Worm (Caenorhabditis elegans): ENCODE measurements around the gene Y73C8B.1.

DNA sequence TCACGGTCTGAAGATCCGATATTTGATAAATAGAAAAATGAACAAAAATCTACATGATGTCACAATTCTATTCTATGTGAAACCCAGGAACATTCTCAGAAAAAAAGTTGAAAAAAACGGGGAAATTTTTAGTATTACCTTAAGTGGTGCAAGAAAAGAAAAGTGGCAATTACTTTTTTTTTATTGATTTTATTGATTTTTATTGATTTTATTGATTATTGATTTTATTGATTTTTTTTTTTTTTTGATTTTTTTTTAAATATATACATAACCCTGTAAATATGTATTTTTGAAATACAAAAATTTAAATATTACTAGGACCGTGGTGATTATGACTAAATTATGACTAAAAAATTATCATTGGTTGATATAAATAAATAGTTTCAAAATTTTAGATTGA lies 25.1 kb downstream of the Y73C8B.1 start:
- no peak for TF ChIP-seq ceh-82 (tag; optimal IDR thresholded peaks at IDR 0.05)
- no peak for TF ChIP-seq rnt-1 (tag; optimal IDR thresholded peaks at IDR 0.05)
- no peak for TF ChIP-seq tbx-2 (tag; optimal IDR thresholded peaks at IDR 0.05)
- no peak for TF ChIP-seq ets-5 (GFP tag; IDR thresholded peaks at IDR 0.05)
- no peak for TF ChIP-seq nhr-12 (tag; optimal IDR thresholded peaks at IDR 0.05)
- no peak for TF ChIP-seq nhr-237 (tag; optimal IDR thresholded peaks at IDR 0.05)
- no peak for TF ChIP-seq egl-13 (tag; optimal IDR thresholded peaks at IDR 0.05)
